Fruit fly (Drosophila melanogaster) whole organism, adult: Measurements from ENCODE around the gene CG4968.

Source experiments
- CG11617 ChIP-seq: fragments of 200-800 bp; sonication (Bioruptor generic); optimal IDR thresholded peaks from 2 replicates; lab custom pipeline; 2017; ENCODE audit warnings: mild to moderate bottlenecking, missing biosample characterization, missing genetic modification reagents, missing genetic modification characterization
- CG12768 ChIP-seq: fragments of 200-800 bp; sonication (Bioruptor generic); optimal IDR thresholded peaks from 2 replicates; lab custom pipeline; 2017; ENCODE audit warnings: missing biosample characterization, missing genetic modification characterization, mild to moderate bottlenecking, moderate library complexity, missing genetic modification reagents
- CG14711 ChIP-seq: fragments of 200-800 bp; sonication (Bioruptor generic); optimal IDR thresholded peaks from 2 replicates; lab custom pipeline; 2018; ENCODE audit warnings: missing biosample characterization, mild to moderate bottlenecking, missing genetic modification characterization, moderate library complexity
- CG1620 ChIP-seq: fragments of 200-800 bp; sonication (Bioruptor generic); optimal IDR thresholded peaks from 2 replicates; lab custom pipeline; 2016; ENCODE audit warnings: missing biosample characterization, missing genetic modification characterization
- CG33017 ChIP-seq: fragments of 200-800 bp; sonication (Bioruptor generic); optimal IDR thresholded peaks from 2 replicates; lab custom pipeline; 2018; ENCODE audit warnings: missing biosample characterization, mild to moderate bottlenecking, missing genetic modification characterization, moderate library complexity
- CG5204 ChIP-seq: fragments of 200-800 bp; sonication (Bioruptor generic); optimal IDR thresholded peaks from 2 replicates; lab custom pipeline; 2016; ENCODE audit warnings: missing biosample characterization, missing genetic modification characterization
- CG7045 ChIP-seq: fragments of 200-800 bp; sonication (Bioruptor generic); optimal IDR thresholded peaks from 2 replicates; lab custom pipeline; 2017; ENCODE audit warnings: missing biosample characterization, mild to moderate bottlenecking, missing genetic modification characterization
- CG7101 ChIP-seq: fragments of 200-800 bp; sonication (Bioruptor generic); optimal IDR thresholded peaks from 2 replicates; lab custom pipeline; 2018; ENCODE audit warnings: missing biosample characterization, mild to moderate bottlenecking, missing genetic modification characterization, moderate library complexity
- Clk ChIP-seq: fragments of 200-800 bp; sonication (Bioruptor generic); optimal IDR thresholded peaks from 2 replicates; lab custom pipeline; 2017; ENCODE audit warnings: missing biosample characterization, missing genetic modification characterization
- Crg-1 ChIP-seq: fragments of 200-800 bp; sonication (Bioruptor generic); optimal IDR thresholded peaks from 2 replicates; lab custom pipeline; 2016; ENCODE audit warnings: missing biosample characterization, missing genetic modification characterization
- Hr96 ChIP-seq: fragments of 200-800 bp; sonication (Bioruptor generic); optimal IDR thresholded peaks from 2 replicates; lab custom pipeline; 2016; ENCODE audit warnings: missing biosample characterization, missing genetic modification characterization
- Mnt ChIP-seq: fragments of 200-800 bp; sonication (Bioruptor generic); optimal IDR thresholded peaks from 2 replicates; lab custom pipeline; 2016; ENCODE audit warnings: missing biosample characterization, mild to moderate bottlenecking, missing genetic modification characterization
- bab1 ChIP-seq: fragments of 200-800 bp; sonication (Bioruptor generic); optimal IDR thresholded peaks from 3 replicates; lab custom pipeline; 2019; ENCODE audit warnings: missing biosample characterization, mild to moderate bottlenecking, missing genetic modification characterization, moderate library complexity
- cic ChIP-seq: fragments of 200-800 bp; sonication (Bioruptor generic); optimal IDR thresholded peaks from 2 replicates; lab custom pipeline; 2017; ENCODE audit warnings: missing biosample characterization, mild to moderate bottlenecking, missing genetic modification characterization, moderate library complexity
- cnc ChIP-seq, 2 experiments: fragments of >200 bp; optimal IDR thresholded peaks; 2 replicates each; lab custom pipeline; 2017
- kay ChIP-seq: fragments of 200-800 bp; sonication (Bioruptor generic); peaks from one replicate; lab custom pipeline; 2016; ENCODE audit warnings: missing biosample characterization, missing genetic modification characterization, borderline replicate concordance
- ovo ChIP-seq: fragments of 200-800 bp; sonication (Bioruptor generic); optimal IDR thresholded peaks from 2 replicates; lab custom pipeline; 2016; ENCODE audit warnings: missing biosample characterization, missing genetic modification characterization
- pad ChIP-seq: fragments of 200-800 bp; sonication (Bioruptor generic); optimal IDR thresholded peaks from 3 replicates; lab custom pipeline; 2017; ENCODE audit warnings: missing biosample characterization, missing genetic modification characterization, mild to moderate bottlenecking, moderate library complexity, missing genetic modification reagents
- tj ChIP-seq: fragments of 200-800 bp; sonication (Bioruptor generic); optimal IDR thresholded peaks from 3 replicates; lab custom pipeline; 2017; ENCODE audit warnings: missing biosample characterization, mild to moderate bottlenecking, missing genetic modification characterization, moderate library complexity
- toe ChIP-seq: fragments of 200-800 bp; sonication (Bioruptor generic); optimal IDR thresholded peaks from 2 replicates; lab custom pipeline; 2016; ENCODE audit warnings: missing biosample characterization, missing genetic modification characterization

The CG4968 gene

DNA sequence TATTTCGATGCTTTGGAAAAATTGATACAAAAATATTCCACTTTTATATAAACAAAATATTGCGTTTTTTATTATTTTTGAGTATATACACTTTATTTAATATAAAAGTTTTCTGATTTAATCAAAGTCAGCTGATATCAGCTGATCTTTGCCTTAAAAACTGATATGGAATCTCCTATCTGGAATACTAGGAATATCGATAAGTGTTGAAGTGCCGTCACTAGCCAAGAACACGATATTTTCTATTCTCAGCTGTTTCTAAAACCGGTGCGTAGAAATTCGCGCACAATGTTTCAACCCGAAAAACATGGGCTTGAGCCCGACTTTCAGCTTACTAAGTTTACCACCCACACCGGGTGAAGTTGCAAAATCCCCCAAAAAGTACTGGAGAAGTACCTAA, 35.7 kb downstream of the CG4968 start, which contains the start of gene Sps2:
Gene Sps2 (plus strand): TSS at position 124 of the 400 bp plus-strand sequence.
- TF ChIP-seq CG33017 (no peak), CG7101 (peak; percentile 15), tj (GFP tag; lab: Kevin White, UChicago) (peak; percentile 25), Hr96 (GFP tag; lab: Kevin White, UChicago) (no peak), Mnt (GFP tag; lab: Kevin White, UChicago) (peak; percentile 22), Clk (GFP tag; lab: Kevin White, UChicago) (no peak), cic (peak; percentile 16), bab1 (GFP tag; lab: Kevin White, UChicago) (peak; percentile 69), CG7045 (no peak), kay (GFP tag; lab: Kevin White, UChicago) (no peak), CG12768 (GFP tag; lab: Kevin White, UChicago) (no peak), CG11617 (GFP tag; lab: Kevin White, UChicago) (peak; percentile 19), CG5204 (no peak), cnc (optimal IDR thresholded peaks at IDR 0.05; lab: Kevin White, UChicago) (no peak), Crg-1 (GFP tag; lab: Kevin White, UChicago) (no peak), CG1620 (GFP tag; lab: Kevin White, UChicago) (no peak), CG14711 (tag; lab: Kevin White, UChicago) (peak; percentile 12), toe (GFP tag; lab: Kevin White, UChicago) (no peak), pad (no peak), ovo (GFP tag; lab: Kevin White, UChicago) (no peak)

- TF ChIP-seq ovo (GFP tag; lab: Kevin White, UChicago): no peak
- TF ChIP-seq cnc (optimal IDR thresholded peaks at IDR 0.05; lab: Kevin White, UChicago): no peak
- no peak for TF ChIP-seq Mnt (GFP tag; lab: Kevin White, UChicago)
- TF ChIP-seq CG7045: no peak
- no peak for TF ChIP-seq kay (GFP tag; lab: Kevin White, UChicago)
- no peak for TF ChIP-seq toe (GFP tag; lab: Kevin White, UChicago)
- TF ChIP-seq CG33017: no peak
- TF ChIP-seq CG5204: no peak
- no peak for TF ChIP-seq pad
- no peak for TF ChIP-seq cic
- no peak for TF ChIP-seq CG14711 (tag; lab: Kevin White, UChicago)
- no peak for TF ChIP-seq CG1620 (GFP tag; lab: Kevin White, UChicago)
- TF ChIP-seq bab1 (GFP tag; lab: Kevin White, UChicago): no peak
- no peak for TF ChIP-seq CG11617 (GFP tag; lab: Kevin White, UChicago)
- no peak for TF ChIP-seq Clk (GFP tag; lab: Kevin White, UChicago)
- no peak for TF ChIP-seq tj (GFP tag; lab: Kevin White, UChicago)
- TF ChIP-seq Hr96 (GFP tag; lab: Kevin White, UChicago): no peak
- no peak for TF ChIP-seq CG12768 (GFP tag; lab: Kevin White, UChicago)
- TF ChIP-seq Crg-1 (GFP tag; lab: Kevin White, UChicago): no peak
Measured at dm6 chr2L:10344029-10344606, 37.4 kb downstream of the CG4968 start, which contains the start of gene Frmd5. Gene Frmd5 (plus strand): TSS chr2L:10344442.

DNA sequence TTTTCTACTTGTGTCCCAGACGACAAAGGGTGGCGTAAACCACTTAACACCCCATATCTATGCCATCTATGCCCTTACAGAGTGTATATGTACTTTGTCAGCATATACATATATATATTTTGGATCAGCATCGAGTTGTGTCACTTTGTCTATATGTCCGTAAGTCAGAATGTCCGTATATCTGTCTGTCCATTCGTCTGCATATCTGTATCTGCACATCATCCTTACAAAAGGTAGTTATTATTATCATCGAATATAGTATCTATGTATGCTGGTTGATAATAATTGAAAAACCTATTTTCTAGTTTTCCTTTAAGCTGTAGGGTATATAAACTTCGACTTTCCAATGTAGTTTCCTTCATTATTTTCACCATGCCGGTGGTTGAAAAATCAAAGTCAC, 44.4 kb downstream of the CG4968 start:
- no peak for TF ChIP-seq Crg-1 (GFP tag; lab: Kevin White, UChicago)
- TF ChIP-seq CG12768 (GFP tag; lab: Kevin White, UChicago): no peak
- TF ChIP-seq kay (GFP tag; lab: Kevin White, UChicago): no peak
- TF ChIP-seq toe (GFP tag; lab: Kevin White, UChicago): no peak
- no peak for TF ChIP-seq bab1 (GFP tag; lab: Kevin White, UChicago)
- TF ChIP-seq CG5204: no peak
- TF ChIP-seq cnc (optimal IDR thresholded peaks at IDR 0.05; lab: Kevin White, UChicago): no peak
- no peak for TF ChIP-seq CG33017
- TF ChIP-seq Clk (GFP tag; lab: Kevin White, UChicago): no peak
- no peak for TF ChIP-seq ovo (GFP tag; lab: Kevin White, UChicago)
- TF ChIP-seq CG1620 (GFP tag; lab: Kevin White, UChicago): no peak
- no peak for TF ChIP-seq CG7101
- TF ChIP-seq pad: no peak
- no peak for TF ChIP-seq tj (GFP tag; lab: Kevin White, UChicago)
- TF ChIP-seq CG11617 (GFP tag; lab: Kevin White, UChicago): no peak
- no peak for TF ChIP-seq cic
- no peak for TF ChIP-seq CG7045
- no peak for TF ChIP-seq Hr96 (GFP tag; lab: Kevin White, UChicago)
- TF ChIP-seq CG14711 (tag; lab: Kevin White, UChicago): no peak

DNA sequence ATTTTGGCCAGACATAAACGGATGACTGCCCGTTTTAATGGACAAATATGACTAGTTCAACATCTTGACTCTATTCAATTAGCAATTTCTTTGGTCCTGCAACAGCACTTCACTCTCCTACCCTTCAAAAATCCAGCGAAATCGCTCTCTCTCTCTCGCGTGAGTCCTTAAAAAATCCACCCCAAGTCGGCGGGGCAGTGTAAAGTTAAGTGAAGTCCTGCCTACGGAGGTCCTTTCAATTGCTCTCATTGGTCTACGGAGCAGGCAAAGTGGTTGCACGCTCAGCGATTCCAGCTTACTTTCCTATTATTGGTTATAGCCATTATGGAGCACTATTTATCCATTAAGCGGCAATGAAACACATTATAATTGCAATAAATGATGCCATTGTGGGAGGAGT, 47.1 kb downstream of the CG4968 start, which contains the start of gene CG34367:
Gene CG34367 (minus strand): TSS at position 35 of the 400 bp plus-strand sequence.
- TF ChIP-seq CG5204 (no peak), Mnt (GFP tag; lab: Kevin White, UChicago) (no peak), CG1620 (GFP tag; lab: Kevin White, UChicago) (no peak), tj (GFP tag; lab: Kevin White, UChicago) (no peak), Hr96 (GFP tag; lab: Kevin White, UChicago) (no peak), Crg-1 (GFP tag; lab: Kevin White, UChicago) (no peak), ovo (GFP tag; lab: Kevin White, UChicago) (no peak), CG33017 (no peak), bab1 (GFP tag; lab: Kevin White, UChicago) (no peak), CG14711 (tag; lab: Kevin White, UChicago) (no peak), CG11617 (GFP tag; lab: Kevin White, UChicago) (no peak), Clk (GFP tag; lab: Kevin White, UChicago) (no peak), pad (no peak), toe (GFP tag; lab: Kevin White, UChicago) (no peak)

DNA sequence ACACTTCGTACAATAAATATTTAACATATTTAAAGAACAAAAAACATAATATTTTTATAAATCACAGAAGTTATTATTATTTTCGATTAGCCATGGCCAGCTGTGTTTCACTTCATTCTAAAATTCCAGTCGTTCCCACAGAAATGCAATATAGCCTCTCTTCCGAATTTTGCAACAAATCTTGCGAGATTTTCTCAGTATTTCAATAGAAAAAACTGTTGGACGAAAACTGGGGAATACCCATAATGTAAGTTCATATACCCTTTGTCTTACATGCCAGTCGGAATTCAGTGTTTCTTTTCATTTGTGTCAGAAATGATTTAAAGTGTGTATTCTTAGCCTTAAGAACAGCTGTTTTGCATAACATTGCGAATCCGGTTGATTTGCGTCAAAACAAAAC, 49.8 kb downstream of the CG4968 start, which contains the start of the genes CtsL4 and ClpP:
Gene CtsL4 (minus strand): TSS at position 90 of the 400 bp plus-strand sequence.
Gene ClpP (plus strand): TSS at position 288 of the 400 bp plus-strand sequence.
- peak; percentile 36 for TF ChIP-seq CG7101
- no peak for TF ChIP-seq CG7045
- peak; percentile 6 for TF ChIP-seq CG1620 (GFP tag; lab: Kevin White, UChicago)
- TF ChIP-seq toe (GFP tag; lab: Kevin White, UChicago): no peak
- TF ChIP-seq tj (GFP tag; lab: Kevin White, UChicago): peak; percentile 72
- TF ChIP-seq CG14711 (tag; lab: Kevin White, UChicago): no peak
- TF ChIP-seq CG11617 (GFP tag; lab: Kevin White, UChicago): peak; percentile 35
